Worm (Caenorhabditis elegans) whole organism, L3 larva: ENCODE data around the gene acl-6.

Experiments used
- R02D3.7 ChIP-seq: fragments of 150-350 bp; optimal IDR thresholded peaks from 2 replicates; lab custom pipeline; 2014; ENCODE audit warnings: missing biosample characterization, missing genetic modification characterization
- ZK546.5 ChIP-seq: sonication (generic microtip); optimal IDR thresholded peaks from 2 replicates; lab custom pipeline; 2017; ENCODE audit warnings: missing biosample characterization, missing genetic modification characterization
- ama-1 ChIP-seq: fragments of 150-350 bp; optimal IDR thresholded peaks from 2 replicates; lab custom pipeline; 2018
- ceh-28 ChIP-seq: fragments of 150-350 bp; optimal IDR thresholded peaks from 2 replicates; lab custom pipeline; 2014; ENCODE audit warnings: missing biosample characterization, missing genetic modification reagents, missing genetic modification characterization
- ceh-82 ChIP-seq: fragments of 150-350 bp; optimal IDR thresholded peaks from 2 replicates; lab custom pipeline; 2014; ENCODE audit warnings: missing biosample characterization, missing genetic modification characterization
- daf-12 ChIP-seq: fragments of 150-350 bp; optimal IDR thresholded peaks from 2 replicates; lab custom pipeline; 2014; ENCODE audit warnings: missing biosample characterization, missing genetic modification reagents, missing genetic modification characterization
- egl-27 ChIP-seq: sonication (generic microtip); optimal IDR thresholded peaks from 4 replicates; lab custom pipeline; 2017; ENCODE audit warnings: missing biosample characterization, missing genetic modification reagents, missing genetic modification characterization
- egl-5 ChIP-seq: fragments of 150-350 bp; optimal IDR thresholded peaks from 2 replicates; lab custom pipeline; 2017; ENCODE audit warnings: missing biosample characterization, missing genetic modification reagents, missing genetic modification characterization, inconsistent platforms
- elt-1 ChIP-seq: fragments of 150-350 bp; optimal IDR thresholded peaks from 2 replicates; lab custom pipeline; 2014; ENCODE audit warnings: missing biosample characterization, missing genetic modification characterization
- elt-2 ChIP-seq: sonication (generic microtip); optimal IDR thresholded peaks from 2 replicates; lab custom pipeline; 2016; ENCODE audit warnings: missing genetic modification reagents, mild to moderate bottlenecking, missing genetic modification characterization, missing compliant biosample characterization
- elt-3 ChIP-seq, 3 experiments: fragments of 150-350 bp in 1 of 3; sonication (generic microtip) in 2 of 3; optimal IDR thresholded peaks; 2 replicates in 2 of 3; 4 replicates in 1 of 3; lab custom pipeline; 2014 to 2017; ENCODE audit warnings: missing biosample characterization in 3 of 3, missing genetic modification characterization in 3 of 3
- eor-1 ChIP-seq, 2 experiments: fragments of 150-350 bp; optimal IDR thresholded peaks; 2 replicates each; lab custom pipeline; 2014 to 2018; ENCODE audit warnings: missing biosample characterization in 2 of 2, missing genetic modification characterization in 2 of 2
- fkh-10 ChIP-seq: sonication (generic microtip); optimal IDR thresholded peaks from 2 replicates; lab custom pipeline; 2017; ENCODE audit warnings: missing biosample characterization, missing genetic modification reagents, missing genetic modification characterization
- fkh-2 ChIP-seq: fragments of 150-350 bp; optimal IDR thresholded peaks from 2 replicates; lab custom pipeline; 2014; ENCODE audit warnings: missing biosample characterization, missing genetic modification reagents, missing genetic modification characterization
- fos-1 ChIP-seq: fragments of 150-350 bp; optimal IDR thresholded peaks from 2 replicates; lab custom pipeline; 2014; ENCODE audit warnings: missing biosample characterization, missing genetic modification characterization
- hmg-11 ChIP-seq: sonication (generic microtip); optimal IDR thresholded peaks from 2 replicates; lab custom pipeline; 2016; ENCODE audit warnings: missing genetic modification characterization, missing compliant biosample characterization
- jun-1 ChIP-seq: fragments of 150-350 bp; optimal IDR thresholded peaks from 2 replicates; lab custom pipeline; 2014; ENCODE audit warnings: missing biosample characterization, missing genetic modification reagents, missing genetic modification characterization
- lin-15B ChIP-seq: fragments of 150-350 bp; optimal IDR thresholded peaks from 2 replicates; lab custom pipeline; 2014; ENCODE audit warnings: missing biosample characterization, missing genetic modification characterization
- lin-39 ChIP-seq: fragments of 150-350 bp; optimal IDR thresholded peaks from 2 replicates; lab custom pipeline; 2018; ENCODE audit warnings: missing biosample characterization, missing genetic modification reagents, missing genetic modification characterization
- lsy-12 ChIP-seq: sonication (generic microtip); optimal IDR thresholded peaks from 2 replicates; lab custom pipeline; 2016; ENCODE audit warnings: mild to moderate bottlenecking, missing genetic modification characterization, missing compliant biosample characterization
- mdl-1 ChIP-seq: fragments of 150-350 bp; optimal IDR thresholded peaks from 2 replicates; lab custom pipeline; 2014; ENCODE audit warnings: missing biosample characterization, missing genetic modification characterization
- nfya-1 ChIP-seq: sonication (generic microtip); optimal IDR thresholded peaks from 2 replicates; lab custom pipeline; 2017; ENCODE audit warnings: missing genetic modification characterization, mild to moderate bottlenecking, missing compliant biosample characterization, antibody characterized with exemption, moderate library complexity; ENCODE audit not compliant: insufficient read depth
- nhr-11 ChIP-seq: fragments of 150-350 bp; optimal IDR thresholded peaks from 2 replicates; lab custom pipeline; 2014; ENCODE audit warnings: missing biosample characterization, missing genetic modification characterization
- nhr-12 ChIP-seq: fragments of 150-350 bp; optimal IDR thresholded peaks from 2 replicates; lab custom pipeline; 2014; ENCODE audit warnings: missing biosample characterization, missing genetic modification characterization
- nhr-23 ChIP-seq: fragments of 150-350 bp; optimal IDR thresholded peaks from 2 replicates; lab custom pipeline; 2014; ENCODE audit warnings: missing biosample characterization, missing genetic modification reagents, missing genetic modification characterization
- nhr-237 ChIP-seq: fragments of 150-350 bp; optimal IDR thresholded peaks from 2 replicates; lab custom pipeline; 2014; ENCODE audit warnings: missing biosample characterization, missing genetic modification characterization
- nhr-25 ChIP-seq: sonication (generic microtip); optimal IDR thresholded peaks from 2 replicates; lab custom pipeline; 2017; ENCODE audit warnings: missing biosample characterization, missing genetic modification characterization
- nhr-28 ChIP-seq: fragments of 150-350 bp; optimal IDR thresholded peaks from 2 replicates; lab custom pipeline; 2014; ENCODE audit warnings: missing biosample characterization, missing genetic modification characterization
- nhr-43 ChIP-seq: sonication (generic microtip); optimal IDR thresholded peaks from 2 replicates; lab custom pipeline; 2016; ENCODE audit warnings: mild to moderate bottlenecking, missing genetic modification characterization, missing compliant biosample characterization; ENCODE audit not compliant: poor library complexity, severe bottlenecking
- nhr-67 ChIP-seq: fragments of 150-350 bp; optimal IDR thresholded peaks from 2 replicates; lab custom pipeline; 2014; ENCODE audit warnings: missing biosample characterization, missing genetic modification characterization
- nhr-76 ChIP-seq: fragments of 150-350 bp; sonication (generic microtip); optimal IDR thresholded peaks from 5 replicates; lab custom pipeline; 2014; ENCODE audit warnings: missing biosample characterization, missing genetic modification characterization
- nhr-77 ChIP-seq: fragments of 150-350 bp; optimal IDR thresholded peaks from 2 replicates; lab custom pipeline; 2014; ENCODE audit warnings: missing biosample characterization, missing genetic modification characterization
- pha-4 ChIP-seq: fragments of 150-350 bp; optimal IDR thresholded peaks from 2 replicates; lab custom pipeline; 2014; ENCODE audit warnings: missing biosample characterization, missing genetic modification reagents, missing genetic modification characterization
- pqm-1 ChIP-seq: fragments of 150-350 bp; optimal IDR thresholded peaks from 2 replicates; lab custom pipeline; 2017; ENCODE audit warnings: missing biosample characterization, missing genetic modification characterization, inconsistent platforms
- sea-2 ChIP-seq: fragments of 150-350 bp; sonication (generic microtip); optimal IDR thresholded peaks from 4 replicates; lab custom pipeline; 2014; ENCODE audit warnings: missing biosample characterization, missing genetic modification reagents, missing genetic modification characterization
- skn-1 ChIP-seq: fragments of 150-350 bp; optimal IDR thresholded peaks from 2 replicates; lab custom pipeline; 2014; ENCODE audit warnings: missing biosample characterization, missing genetic modification characterization
- tbx-2 ChIP-seq: sonication (generic microtip); optimal IDR thresholded peaks from 2 replicates; lab custom pipeline; 2016; ENCODE audit warnings: mild to moderate bottlenecking, missing genetic modification characterization, missing compliant biosample characterization
- unc-39 ChIP-seq: sonication (generic microtip); optimal IDR thresholded peaks from 4 replicates; lab custom pipeline; 2017; ENCODE audit warnings: missing biosample characterization, missing genetic modification characterization
- unc-62 ChIP-seq: fragments of 150-350 bp; sonication (generic microtip); optimal IDR thresholded peaks from 4 replicates; lab custom pipeline; 2014; ENCODE audit warnings: missing biosample characterization, missing genetic modification reagents, missing genetic modification characterization
- zag-1 ChIP-seq: fragments of 150-350 bp; optimal IDR thresholded peaks from 2 replicates; lab custom pipeline; 2014; ENCODE audit warnings: missing biosample characterization, missing genetic modification characterization
- ztf-11 ChIP-seq: fragments of 150-350 bp; optimal IDR thresholded peaks from 2 replicates; lab custom pipeline; 2014; ENCODE audit warnings: missing biosample characterization, missing genetic modification characterization
- ztf-4 ChIP-seq: fragments of 150-350 bp; optimal IDR thresholded peaks from 2 replicates; lab custom pipeline; 2014; ENCODE audit warnings: missing biosample characterization, missing genetic modification characterization

acl-6 gene

ce11 chrV:5425008-5425407, 8.2 kb upstream of the acl-6 start:
- TF ChIP-seq lin-39 (tag; lab: Kevin White, UChicago) (no peak), egl-5 (no peak), elt-2 (peak; percentile 95), lsy-12 (tag; lab: Kevin White, UChicago) (peak; percentile 1), nhr-12 (no peak), pqm-1 (tag; lab: Kevin White, UChicago) (peak; percentile 73), unc-62 (GFP tag; lab: Kevin White, UChicago) (no peak), elt-1 (tag; lab: Kevin White, UChicago) (peak; percentile 99), jun-1 (tag; lab: Kevin White, UChicago) (peak; percentile 9), nhr-76 (peak; percentile 75), elt-3 (tag; optimal IDR thresholded peaks at IDR 0.05; lab: Kevin White, UChicago) (peak; percentile 28 to 84 (median 31)), nhr-43 (tag; lab: Kevin White, UChicago) (peak; percentile 73), nhr-77 (tag; lab: Kevin White, UChicago) (no peak), nhr-23 (tag; lab: Kevin White, UChicago) (peak; percentile 68), nhr-28 (tag; lab: Kevin White, UChicago) (no peak), nhr-25 (tag; lab: Kevin White, UChicago) (peak; percentile 87), zag-1 (tag; lab: Kevin White, UChicago) (no peak), daf-12 (no peak), mdl-1 (peak; percentile 87), ama-1 (lab: Kevin White, UChicago) (no peak)

- TF ChIP-seq pqm-1 (tag; lab: Kevin White, UChicago) (no peak), elt-1 (tag; lab: Kevin White, UChicago) (peak; percentile 97)
Observed at ce11 chrV:5426337-5426736, 6.8 kb upstream of the acl-6 start.

ce11 chrV:5427860-5428259, 5.3 kb upstream of the acl-6 start, which contains the start of gene rhr-1:
TSS of gene rhr-1 (plus strand) at chrV:5428160.
- TF ChIP-seq fkh-2 (tag; lab: Kevin White, UChicago) (no peak), ztf-11 (tag; lab: Kevin White, UChicago) (no peak), elt-2 (peak; percentile 27), nhr-76 (no peak), jun-1 (tag; lab: Kevin White, UChicago) (no peak)

ce11 chrV:5432499-5432898, 687 bp upstream of the acl-6 start, which contains the start of gene F08F3.8:
TSS of gene F08F3.8 (minus strand) at chrV:5432599.
- no peak for TF ChIP-seq tbx-2 (tag; lab: Kevin White, UChicago)
- no peak for TF ChIP-seq pha-4 (tag; lab: Kevin White, UChicago)
- no peak for TF ChIP-seq lin-39 (tag; lab: Kevin White, UChicago)
- no peak for TF ChIP-seq hmg-11
- TF ChIP-seq ztf-4 (tag; lab: Kevin White, UChicago): no peak
- TF ChIP-seq ceh-28 (tag; lab: Kevin White, UChicago): no peak
- TF ChIP-seq nfya-1: no peak
- TF ChIP-seq ceh-82 (tag; lab: Kevin White, UChicago): no peak
- no peak for TF ChIP-seq nhr-77 (tag; lab: Kevin White, UChicago)
- TF ChIP-seq fkh-10 (GFP tag; lab: Kevin White, UChicago): no peak
- TF ChIP-seq sea-2 (GFP tag; lab: Kevin White, UChicago): no peak
- TF ChIP-seq nhr-28 (tag; lab: Kevin White, UChicago): no peak
- no peak for TF ChIP-seq lin-15B (tag; lab: Kevin White, UChicago)
- TF ChIP-seq pqm-1 (tag; lab: Kevin White, UChicago): no peak
- no peak for TF ChIP-seq elt-1 (tag; lab: Kevin White, UChicago)
- no peak for TF ChIP-seq mdl-1
- TF ChIP-seq elt-2: no peak
- no peak for TF ChIP-seq zag-1 (tag; lab: Kevin White, UChicago)
- no peak for TF ChIP-seq nhr-43 (tag; lab: Kevin White, UChicago)

- TF ChIP-seq lsy-12 (tag; lab: Kevin White, UChicago) (no peak), nhr-76 (no peak), nhr-237 (tag; lab: Kevin White, UChicago) (no peak), eor-1 (tag; optimal IDR thresholded peaks at IDR 0.05; lab: Kevin White, UChicago) (no peak), skn-1 (tag; lab: Kevin White, UChicago) (no peak), unc-62 (GFP tag; lab: Kevin White, UChicago) (no peak), egl-27 (no peak), jun-1 (tag; lab: Kevin White, UChicago) (no peak), lin-15B (tag; lab: Kevin White, UChicago) (no peak), nhr-67 (tag; lab: Kevin White, UChicago) (no peak), hmg-11 (no peak), fos-1 (tag; lab: Kevin White, UChicago) (no peak), R02D3.7 (no peak), nfya-1 (no peak), unc-39 (tag; lab: Kevin White, UChicago) (no peak), nhr-11 (tag; lab: Kevin White, UChicago) (no peak), ama-1 (lab: Kevin White, UChicago) (no peak), ZK546.5 (no peak), zag-1 (tag; lab: Kevin White, UChicago) (no peak), nhr-77 (tag; lab: Kevin White, UChicago) (no peak)
Observed at ce11 chrV:5439068-5439467, 5.9 kb downstream of the acl-6 start, which contains the start of gene snpc-1.3. TSS of gene snpc-1.3 (minus strand) at chrV:5439168.
